Fruit fly (Drosophila melanogaster) whole organism, embryonic: Measurements from ENCODE around the gene SsRbeta.

ENCODE experiments used
- Aef1 ChIP-seq: fragments of 200-800 bp; sonication (Bioruptor generic); IDR thresholded peaks from 3 replicates; pipeline ENCODE4 v1.3.6; 2022; ENCODE audit warnings: missing biosample characterization, missing genetic modification characterization
- Atf3 ChIP-seq: fragments of 200-800 bp; sonication (Bioruptor generic); optimal IDR thresholded peaks from 3 replicates; lab custom pipeline; 2016; ENCODE audit warnings: missing biosample characterization, missing genetic modification characterization
- Awh ChIP-seq: fragments of 200-800 bp; sonication (Bioruptor generic); IDR thresholded peaks from 2 replicates; pipeline ENCODE4, ENCODE4 v1.3.6; 2022; ENCODE audit warnings: missing biosample characterization, missing genetic modification characterization
- CG1024 ChIP-seq: fragments of 200-800 bp; sonication (Bioruptor generic); IDR thresholded peaks from 2 replicates; pipeline ENCODE4 v1.3.6; 2022; ENCODE audit warnings: missing biosample characterization, missing genetic modification characterization
- CG10431 ChIP-seq: fragments of 200-800 bp; sonication (Bioruptor generic); optimal IDR thresholded peaks from 3 replicates; lab custom pipeline; 2018; ENCODE audit warnings: missing biosample characterization, mild to moderate bottlenecking, missing genetic modification characterization
- CG12299 ChIP-seq: fragments of 200-800 bp; sonication (Bioruptor generic); optimal IDR thresholded peaks from 2 replicates; lab custom pipeline; 2018; ENCODE audit warnings: missing biosample characterization, mild to moderate bottlenecking, missing genetic modification characterization
- CG12769 ChIP-seq: fragments of 200-800 bp; sonication (Bioruptor generic); optimal IDR thresholded peaks from 2 replicates; lab custom pipeline; 2019; ENCODE audit warnings: missing biosample characterization, mild to moderate bottlenecking, missing genetic modification characterization, moderate library complexity
- CG13624 ChIP-seq: fragments of 200-800 bp; sonication (Bioruptor generic); optimal IDR thresholded peaks from 2 replicates; lab custom pipeline; 2016; ENCODE audit warnings: missing biosample characterization, missing genetic modification characterization
- CG17802 ChIP-seq: fragments of 200-800 bp; sonication (Bioruptor generic); optimal IDR thresholded peaks from 2 replicates; lab custom pipeline; 2018; ENCODE audit warnings: missing biosample characterization, mild to moderate bottlenecking, missing genetic modification characterization, moderate library complexity
- CG17829 ChIP-seq: fragments of 200-800 bp; optimal IDR thresholded peaks from 2 replicates; lab custom pipeline; 2019; ENCODE audit warnings: missing biosample characterization, mild to moderate bottlenecking, missing genetic modification characterization, moderate library complexity
- CG18476 ChIP-seq: fragments of 200-800 bp; sonication (Bioruptor generic); optimal IDR thresholded peaks from 2 replicates; lab custom pipeline; 2016; ENCODE audit warnings: missing biosample characterization, mild to moderate bottlenecking, missing genetic modification characterization
- CG18599 ChIP-seq: fragments of 200-800 bp; sonication (Bioruptor generic); optimal IDR thresholded peaks from 3 replicates; lab custom pipeline; 2017; ENCODE audit warnings: missing biosample characterization, missing genetic modification characterization, mild to moderate bottlenecking, moderate library complexity, missing genetic modification reagents
- CG3065 ChIP-seq: fragments of 200-800 bp; sonication (Bioruptor generic); optimal IDR thresholded peaks from 2 replicates; lab custom pipeline; 2016; ENCODE audit warnings: missing biosample characterization, missing genetic modification characterization
- CG33213 ChIP-seq: fragments of 200-800 bp; sonication (Bioruptor generic); optimal IDR thresholded peaks from 3 replicates; lab custom pipeline; 2016; ENCODE audit warnings: missing biosample characterization, missing genetic modification characterization
- CG34422 ChIP-seq: fragments of 200-800 bp; sonication (Bioruptor generic); IDR thresholded peaks from 3 replicates; pipeline ENCODE4 v1.3.6; 2022; ENCODE audit warnings: missing biosample characterization, missing genetic modification characterization
- CG4282 ChIP-seq: fragments of 200-800 bp; sonication (Bioruptor generic); optimal IDR thresholded peaks from 2 replicates; lab custom pipeline; 2016; ENCODE audit warnings: missing biosample characterization, missing genetic modification characterization
- CG4854 ChIP-seq: fragments of 200-800 bp; sonication (Bioruptor generic); optimal IDR thresholded peaks from 2 replicates; lab custom pipeline; 2016; ENCODE audit warnings: missing biosample characterization, missing genetic modification characterization, inconsistent platforms
- CG5180 ChIP-seq: fragments of 200-800 bp; sonication (Bioruptor generic); optimal IDR thresholded peaks from 3 replicates; lab custom pipeline; 2017; ENCODE audit warnings: missing biosample characterization, missing genetic modification characterization, mild to moderate bottlenecking, moderate library complexity, missing genetic modification reagents
- CG5953 ChIP-seq: fragments of 200-800 bp; sonication (Bioruptor generic); IDR thresholded peaks from 2 replicates; pipeline ENCODE4 v1.3.6; 2022; ENCODE audit warnings: missing biosample characterization, missing genetic modification characterization
- CG7786 ChIP-seq: fragments of 200-800 bp; sonication (Bioruptor generic); optimal IDR thresholded peaks from 2 replicates; lab custom pipeline; 2016; ENCODE audit warnings: missing biosample characterization, missing genetic modification characterization
- CG8281 ChIP-seq: fragments of 200-800 bp; sonication (Bioruptor generic); optimal IDR thresholded peaks from 2 replicates; lab custom pipeline; 2018; ENCODE audit warnings: missing biosample characterization, mild to moderate bottlenecking, missing genetic modification characterization, moderate library complexity
- CG8290 ChIP-seq, 3 experiments: fragments of 200-800 bp; sonication (Bioruptor generic); optimal IDR thresholded peaks; 2 replicates each; lab custom pipeline; 2016 to 2019; ENCODE audit warnings: missing biosample characterization in 3 of 3, missing genetic modification characterization in 3 of 3, mild to moderate bottlenecking in 2 of 3, moderate library complexity in 1 of 3
- Chrac-16 ChIP-seq: fragments of 200-800 bp; sonication (Bioruptor generic); optimal IDR thresholded peaks from 3 replicates; lab custom pipeline; 2016; ENCODE audit warnings: missing biosample characterization, missing genetic modification characterization
- Dfd ChIP-seq, 2 experiments: fragments of >200 bp; optimal IDR thresholded peaks; 2 replicates each; lab custom pipeline; 2017; ENCODE audit warnings: missing biosample characterization in 2 of 2, missing genetic modification characterization in 2 of 2
- Doc3 ChIP-seq: fragments of 200-800 bp; sonication (Bioruptor generic); IDR thresholded peaks from 3 replicates; pipeline ENCODE4 v1.3.6; 2022; ENCODE audit warnings: missing biosample characterization, missing genetic modification characterization; ENCODE audit not compliant: partially characterized antibody
- Eip74EF ChIP-seq, 2 experiments: fragments of 200-800 bp in 1 of 2; fragments of >200 bp in 1 of 2; sonication (Bioruptor generic) in 1 of 2; optimal IDR thresholded peaks; 2 replicates each; lab custom pipeline; 2017 to 2019; ENCODE audit warnings: missing biosample characterization in 2 of 2, missing genetic modification characterization in 2 of 2, mild to moderate bottlenecking in 1 of 2, moderate library complexity in 1 of 2
- HLH54F ChIP-seq: fragments of 200-800 bp; sonication (Bioruptor generic); optimal IDR thresholded peaks from 3 replicates; lab custom pipeline; 2016; ENCODE audit warnings: missing biosample characterization, missing genetic modification characterization
- HmgD ChIP-seq: fragments of 200-800 bp; sonication (Bioruptor generic); optimal IDR thresholded peaks from 3 replicates; lab custom pipeline; 2016; ENCODE audit warnings: missing biosample characterization, missing genetic modification characterization
- Hmx ChIP-seq: fragments of 200-800 bp; sonication (Bioruptor generic); optimal IDR thresholded peaks from 2 replicates; lab custom pipeline; 2016; ENCODE audit warnings: missing biosample characterization, missing genetic modification characterization
- Hr51 ChIP-seq, 2 experiments: fragments of 200-800 bp; sonication (Bioruptor generic); optimal IDR thresholded peaks; 2 replicates in 1 of 2; 3 replicates in 1 of 2; lab custom pipeline; 2016 to 2018; ENCODE audit warnings: missing biosample characterization in 2 of 2, missing genetic modification characterization in 2 of 2, mild to moderate bottlenecking in 1 of 2, moderate library complexity in 1 of 2
- Sox102F ChIP-seq: fragments of 200-800 bp; sonication (Bioruptor generic); optimal IDR thresholded peaks from 2 replicates; lab custom pipeline; 2018; ENCODE audit warnings: missing biosample characterization, mild to moderate bottlenecking, missing genetic modification characterization, moderate library complexity
- cg ChIP-seq: fragments of 200-800 bp; sonication (Bioruptor generic); optimal IDR thresholded peaks from 3 replicates; lab custom pipeline; 2019; ENCODE audit warnings: missing biosample characterization, mild to moderate bottlenecking, missing genetic modification characterization, moderate library complexity
- chif ChIP-seq, 2 experiments: fragments of 200-800 bp; sonication (Bioruptor generic); optimal IDR thresholded peaks; 3 replicates each; lab custom pipeline; 2016; ENCODE audit warnings: missing biosample characterization in 2 of 2, missing genetic modification characterization in 2 of 2
- dm ChIP-seq: fragments of 200-800 bp; sonication (Bioruptor generic); optimal IDR thresholded peaks from 3 replicates; lab custom pipeline; 2016; ENCODE audit warnings: missing biosample characterization, missing genetic modification characterization
- ewg ChIP-seq: fragments of 200-800 bp; sonication (Bioruptor generic); optimal IDR thresholded peaks from 3 replicates; lab custom pipeline; 2017; ENCODE audit warnings: mild to moderate bottlenecking, missing biosample characterization, missing genetic modification reagents, missing genetic modification characterization
- ftz-f1 ChIP-seq: fragments of 200-800 bp; sonication (Bioruptor generic); optimal IDR thresholded peaks from 2 replicates; lab custom pipeline; 2016; ENCODE audit warnings: missing biosample characterization, missing genetic modification characterization
- gsb-n ChIP-seq: fragments of 200-800 bp; sonication (Bioruptor generic); optimal IDR thresholded peaks from 3 replicates; lab custom pipeline; 2018; ENCODE audit warnings: missing biosample characterization, mild to moderate bottlenecking, missing genetic modification characterization
- ind ChIP-seq: fragments of 200-800 bp; sonication (Bioruptor generic); optimal IDR thresholded peaks from 3 replicates; lab custom pipeline; 2016; ENCODE audit warnings: missing biosample characterization, missing genetic modification characterization
- ken ChIP-seq: fragments of 200-800 bp; sonication (Bioruptor generic); IDR thresholded peaks from 3 replicates; pipeline ENCODE4 v1.3.6; 2022; ENCODE audit warnings: missing biosample characterization, missing genetic modification characterization
- lov ChIP-seq, 2 experiments: fragments of 200-800 bp in 1 of 2; fragments of >200 bp in 1 of 2; sonication (Bioruptor generic) in 1 of 2; IDR thresholded peaks in 1 of 2; optimal IDR thresholded peaks in 1 of 2; 2 replicates in 1 of 2; 3 replicates in 1 of 2; pipeline versions ENCODE4 v1.3.6 to Lab custom; 2017 to 2022; ENCODE audit warnings: missing biosample characterization in 1 of 2, missing genetic modification characterization in 1 of 2
- mam ChIP-seq: fragments of 200-800 bp; sonication (Bioruptor generic); optimal IDR thresholded peaks from 3 replicates; lab custom pipeline; 2016; ENCODE audit warnings: missing biosample characterization, missing genetic modification characterization
- nmo ChIP-seq: fragments of 200-800 bp; sonication (Bioruptor generic); optimal IDR thresholded peaks from 2 replicates; lab custom pipeline; 2018; ENCODE audit warnings: missing biosample characterization, mild to moderate bottlenecking, missing genetic modification characterization, moderate library complexity
- onecut ChIP-seq: fragments of 200-800 bp; sonication (Bioruptor generic); IDR thresholded peaks from 2 replicates; pipeline ENCODE4 v1.3.6; 2022; ENCODE audit warnings: missing biosample characterization, missing genetic modification characterization
- otp ChIP-seq: fragments of 200-800 bp; sonication (Bioruptor generic); IDR thresholded peaks from 3 replicates; pipeline ENCODE4, ENCODE4 v1.3.6; 2022; ENCODE audit warnings: missing biosample characterization, missing genetic modification characterization
- pum ChIP-seq: fragments of 200-800 bp; sonication (Bioruptor generic); optimal IDR thresholded peaks from 2 replicates; lab custom pipeline; 2016; ENCODE audit warnings: missing biosample characterization, missing genetic modification characterization
- salm ChIP-seq: fragments of 200-800 bp; sonication (Bioruptor generic); optimal IDR thresholded peaks from 2 replicates; lab custom pipeline; 2018; ENCODE audit warnings: missing biosample characterization, mild to moderate bottlenecking, missing genetic modification characterization
- slbo ChIP-seq: fragments of 200-800 bp; sonication (Bioruptor generic); IDR thresholded peaks from 2 replicates; pipeline ENCODE4 v1.3.6; 2022; ENCODE audit warnings: missing biosample characterization, missing genetic modification characterization
- tin ChIP-seq: fragments of 200-800 bp; sonication (Bioruptor generic); optimal IDR thresholded peaks from 3 replicates; lab custom pipeline; 2016; ENCODE audit warnings: missing biosample characterization, missing genetic modification characterization
- wdn ChIP-seq: fragments of 200-800 bp; sonication (Bioruptor generic); IDR thresholded peaks from 2 replicates; pipeline ENCODE4 v1.3.6; 2022; ENCODE audit warnings: missing biosample characterization, missing genetic modification characterization
- zfh2 ChIP-seq: fragments of 200-800 bp; sonication (Bioruptor generic); optimal IDR thresholded peaks from 2 replicates; lab custom pipeline; 2016; ENCODE audit warnings: missing biosample characterization, missing genetic modification characterization

Gene SsRbeta

dm6 chr3L:16147819-16148236, 18.4 kb downstream of the SsRbeta start (continued):
- TF ChIP-seq CG5953 (no peak), CG1024 (GFP tag; lab: Robert Waterston, UW) (no peak), CG5180 (GFP tag; lab: Kevin White, UChicago) (peak; percentile 17), CG12769 (tag; lab: Kevin White, UChicago) (no peak), CG13624 (GFP tag; lab: Kevin White, UChicago) (peak; percentile 9), dm (no peak), CG12299 (tag; lab: Kevin White, UChicago) (no peak), CG17829 (no peak), Dfd (GFP tag; optimal IDR thresholded peaks at IDR 0.05; lab: Kevin White, UChicago) (no peak), HmgD (GFP tag; lab: Kevin White, UChicago) (no peak), CG8290 (GFP tag; optimal IDR thresholded peaks at IDR 0.05; lab: Kevin White, UChicago) (peak; percentile 13), CG8290 (tag; optimal IDR thresholded peaks at IDR 0.05; lab: Kevin White, UChicago) (peak; percentile 29 to 38), mam (GFP tag; lab: Kevin White, UChicago) (peak; percentile 16), CG18476 (GFP tag; lab: Kevin White, UChicago) (no peak), zfh2 (GFP tag; lab: Kevin White, UChicago) (no peak), ind (GFP tag; lab: Kevin White, UChicago) (peak; percentile 14), CG33213 (GFP tag; lab: Kevin White, UChicago) (no peak), Chrac-16 (GFP tag; lab: Kevin White, UChicago) (no peak), tin (GFP tag; lab: Kevin White, UChicago) (no peak), CG17802 (no peak), Eip74EF (GFP tag; optimal IDR thresholded peaks at IDR 0.05; lab: Kevin White, UChicago) (no peak), nmo (peak; percentile 12), ftz-f1 (GFP tag; lab: Kevin White, UChicago) (no peak), gsb-n (tag; lab: Kevin White, UChicago) (no peak), ewg (GFP tag; lab: Kevin White, UChicago) (no peak), CG34422 (GFP tag; lab: Robert Waterston, UW) (no peak), onecut (GFP tag; lab: Robert Waterston, UW) (no peak), CG3065 (GFP tag; lab: Kevin White, UChicago) (no peak), cg (no peak), salm (tag; lab: Kevin White, UChicago) (no peak), Awh (GFP tag; lab: Robert Waterston, UW) (no peak), wdn (no peak), CG8281 (tag; lab: Kevin White, UChicago) (no peak), Hmx (GFP tag; lab: Kevin White, UChicago) (peak; percentile 1), CG4854 (GFP tag; lab: Kevin White, UChicago) (no peak), ken (GFP tag; lab: Robert Waterston, UW) (no peak), CG4282 (GFP tag; lab: Kevin White, UChicago) (no peak), Aef1 (GFP tag; lab: Robert Waterston, UW) (no peak), CG10431 (GFP tag; lab: Kevin White, UChicago) (no peak), slbo (GFP tag; lab: Robert Waterston, UW) (no peak), Hr51 (GFP tag; optimal IDR thresholded peaks at IDR 0.05; lab: Kevin White, UChicago) (peak in 1 of 2 experiments; percentile 40), chif (GFP tag; optimal IDR thresholded peaks at IDR 0.05; lab: Kevin White, UChicago) (peak; percentile 3 to 14), CG7786 (GFP tag; lab: Kevin White, UChicago) (peak; percentile 41), pum (no peak), Atf3 (GFP tag; lab: Kevin White, UChicago) (peak; percentile 9), CG18599 (peak; percentile 68), otp (GFP tag; lab: Robert Waterston, UW) (no peak), Doc3 (GFP tag; lab: Robert Waterston, UW) (no peak), HLH54F (GFP tag; lab: Kevin White, UChicago) (peak; percentile 16), lov (optimal IDR thresholded peaks at IDR 0.05; lab: Kevin White, UChicago) (no peak), lov (GFP tag; IDR thresholded peaks at IDR 0.05; lab: Robert Waterston, UW) (no peak), Sox102F (GFP tag; lab: Kevin White, UChicago) (peak; percentile 29)
